Worm (Caenorhabditis elegans) whole organism, early embryonic: ENCODE data around the gene zig-11.
A peak's percentile ranks its signal among the peaks of the same experiment; 100 is the strongest.

ENCODE experiments used
- B0310.2 ChIP-seq: sonication (generic microtip); optimal IDR thresholded peaks from 2 replicates; lab custom pipeline; 2016; ENCODE audit warnings: mild to moderate bottlenecking, missing genetic modification characterization, missing compliant biosample characterization
- F13C5.2 ChIP-seq: sonication (generic microtip); optimal IDR thresholded peaks from 2 replicates; lab custom pipeline; 2017; ENCODE audit warnings: mild to moderate bottlenecking, missing genetic modification characterization, inconsistent platforms, missing compliant biosample characterization
- aly-1 ChIP-seq: sonication (generic microtip); optimal IDR thresholded peaks from 2 replicates; lab custom pipeline; 2016; ENCODE audit warnings: missing genetic modification characterization, missing compliant biosample characterization
- ama-1 ChIP-seq: fragments of 150-350 bp; optimal IDR thresholded peaks from 2 replicates; lab custom pipeline; 2014
- ceh-13 ChIP-seq: fragments of 200-800 bp; sonication (Bioruptor generic); optimal IDR thresholded peaks from 2 replicates; lab custom pipeline; 2018; ENCODE audit warnings: mild to moderate bottlenecking, missing genetic modification characterization, missing compliant biosample characterization
- ceh-36 ChIP-seq: sonication (generic microtip); optimal IDR thresholded peaks from 2 replicates; lab custom pipeline; 2016; ENCODE audit warnings: missing genetic modification characterization, inconsistent platforms, missing compliant biosample characterization
- ets-7 ChIP-seq: sonication (generic microtip); optimal IDR thresholded peaks from 2 replicates; lab custom pipeline; 2016; ENCODE audit warnings: missing genotype, missing genetic modification characterization, missing compliant biosample characterization
- flt-1 ChIP-seq: fragments of 200-800 bp; sonication (Bioruptor generic); IDR thresholded peaks from 2 replicates; pipeline ENCODE4 v1.3.6; 2022; ENCODE audit warnings: missing genetic modification characterization, missing compliant biosample characterization
- hmbx-1 ChIP-seq: sonication (generic microtip); optimal IDR thresholded peaks from 2 replicates; lab custom pipeline; 2016; ENCODE audit warnings: mild to moderate bottlenecking, missing genetic modification characterization, missing compliant biosample characterization
- hmg-4 ChIP-seq: fragments of 200-800 bp; sonication (Bioruptor generic); optimal IDR thresholded peaks from 2 replicates; lab custom pipeline; 2018; ENCODE audit warnings: mild to moderate bottlenecking, missing genetic modification characterization, missing compliant biosample characterization
- hnd-1 ChIP-seq: sonication (generic microtip); optimal IDR thresholded peaks from 2 replicates; lab custom pipeline; 2016; ENCODE audit warnings: missing genetic modification characterization, missing compliant biosample characterization
- pes-1 ChIP-seq: fragments of 200-800 bp; sonication (Bioruptor generic); IDR thresholded peaks from 2 replicates; pipeline ENCODE4 v1.3.6; 2022; ENCODE audit warnings: missing genetic modification reagents, missing genetic modification characterization, missing compliant biosample characterization
- scrt-1 ChIP-seq: fragments of 200-800 bp; sonication (Bioruptor generic); IDR thresholded peaks from 2 replicates; pipeline ENCODE4 v1.3.6; 2022; ENCODE audit warnings: missing genetic modification characterization, missing compliant biosample characterization
- sea-1 ChIP-seq: fragments of 200-800 bp; sonication (Bioruptor generic); conservative IDR thresholded peaks from 2 replicates; pipeline ENCODE4 v1.3.6; 2022; ENCODE audit warnings: missing genetic modification characterization, missing compliant biosample characterization
- tbx-11 ChIP-seq: fragments of 200-800 bp; sonication (Bioruptor generic); IDR thresholded peaks from 2 replicates; pipeline ENCODE4 v1.3.6; 2022; ENCODE audit warnings: missing genetic modification characterization, missing compliant biosample characterization
- tbx-37 ChIP-seq: fragments of 200-800 bp; sonication (Bioruptor generic); conservative IDR thresholded peaks from 2 replicates; pipeline ENCODE4 v1.3.6; 2022; ENCODE audit warnings: missing genetic modification reagents, missing genetic modification characterization, missing compliant biosample characterization
- tra-4 ChIP-seq: sonication (generic microtip); optimal IDR thresholded peaks from 2 replicates; lab custom pipeline; 2017; ENCODE audit warnings: missing genetic modification characterization, missing compliant biosample characterization

The zig-11 gene

DNA sequence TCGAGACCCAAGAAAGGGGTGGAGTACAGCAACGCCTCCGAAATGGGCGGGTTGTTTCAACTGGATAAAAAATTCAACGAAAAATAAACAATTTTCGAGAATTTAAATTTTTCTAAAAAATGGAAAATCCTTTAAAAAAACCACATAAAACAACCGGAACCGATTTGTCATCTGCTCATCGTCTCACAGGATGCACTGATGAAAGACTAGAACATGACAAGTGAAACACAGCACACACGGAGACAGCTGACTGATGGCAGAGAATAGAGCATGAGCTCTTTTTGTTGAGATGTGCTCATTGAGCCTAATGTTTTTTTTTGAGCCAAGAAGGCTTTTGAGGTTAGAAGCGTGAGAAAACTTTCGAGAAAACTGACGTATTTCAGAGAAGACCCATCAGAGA lies 2.7 kb downstream of the zig-11 start:
- no peak for TF ChIP-seq hmg-4 (GFP tag; lab: Kevin White, UChicago)
- no peak for TF ChIP-seq tra-4 (tag; lab: Kevin White, UChicago)
- TF ChIP-seq hmbx-1 (tag; lab: Kevin White, UChicago), result no peak
- TF ChIP-seq pes-1 (GFP tag; lab: Robert Waterston, UW), result no peak
- no peak for TF ChIP-seq sea-1
- TF ChIP-seq tbx-37 (GFP tag; lab: Robert Waterston, UW), result no peak
- no peak for TF ChIP-seq scrt-1 (GFP tag; lab: Robert Waterston, UW)
- TF ChIP-seq ceh-36 (tag; lab: Kevin White, UChicago), result no peak
- no peak for TF ChIP-seq hnd-1 (tag; lab: Kevin White, UChicago)
- TF ChIP-seq F13C5.2, result no peak
- TF ChIP-seq aly-1, result no peak
- TF ChIP-seq ets-7 (tag; lab: Kevin White, UChicago), result no peak
- TF ChIP-seq ama-1, result no peak
- no peak for TF ChIP-seq ceh-13 (GFP tag; lab: Kevin White, UChicago)
- no peak for TF ChIP-seq tbx-11
- TF ChIP-seq flt-1, result no peak
- TF ChIP-seq B0310.2 (tag; lab: Kevin White, UChicago), result no peak

DNA sequence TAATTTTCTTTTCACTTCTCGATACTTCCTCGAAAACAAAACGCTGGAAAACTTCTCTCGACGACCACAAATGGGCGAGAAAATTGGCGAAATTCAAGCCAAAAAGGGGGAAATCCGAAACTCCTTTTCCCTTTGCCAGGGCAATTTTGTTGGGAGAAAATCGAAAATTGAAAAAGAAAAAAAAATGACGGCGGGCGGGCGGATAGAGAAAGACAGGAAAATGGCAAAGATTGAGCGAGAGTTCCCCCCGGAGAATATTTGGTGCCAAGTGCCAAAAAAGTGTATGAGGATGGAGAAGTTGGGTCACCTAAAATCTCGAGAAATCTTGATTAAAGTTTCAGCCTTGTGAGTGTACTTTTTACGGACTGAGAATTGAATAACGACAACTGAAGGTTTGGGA lies 4.4 kb downstream of the zig-11 start:
- TF ChIP-seq scrt-1 (GFP tag; lab: Robert Waterston, UW), result no peak
- TF ChIP-seq tra-4 (tag; lab: Kevin White, UChicago), result no peak
- no peak for TF ChIP-seq ceh-13 (GFP tag; lab: Kevin White, UChicago)
- TF ChIP-seq F13C5.2, result no peak
- TF ChIP-seq B0310.2 (tag; lab: Kevin White, UChicago), result no peak
- no peak for TF ChIP-seq hmg-4 (GFP tag; lab: Kevin White, UChicago)
- TF ChIP-seq sea-1, result no peak
- no peak for TF ChIP-seq pes-1 (GFP tag; lab: Robert Waterston, UW)
- no peak for TF ChIP-seq hmbx-1 (tag; lab: Kevin White, UChicago)
- no peak for TF ChIP-seq ceh-36 (tag; lab: Kevin White, UChicago)
- no peak for TF ChIP-seq flt-1
- TF ChIP-seq tbx-11, result no peak
- no peak for TF ChIP-seq aly-1
- no peak for TF ChIP-seq ets-7 (tag; lab: Kevin White, UChicago)
- TF ChIP-seq ama-1, result no peak
- no peak for TF ChIP-seq hnd-1 (tag; lab: Kevin White, UChicago)
- TF ChIP-seq tbx-37 (GFP tag; lab: Robert Waterston, UW), result no peak

ce11 chrV:1886997-1887396 lies 5.7 kb downstream of the zig-11 start:
- TF ChIP-seq tbx-11, result no peak
- no peak for TF ChIP-seq ceh-13 (GFP tag; lab: Kevin White, UChicago)
- no peak for TF ChIP-seq F13C5.2

- TF ChIP-seq ets-7 (tag; lab: Kevin White, UChicago) (no peak), sea-1 (no peak), hnd-1 (tag; lab: Kevin White, UChicago) (no peak), aly-1 (no peak), tbx-11 (no peak), B0310.2 (tag; lab: Kevin White, UChicago) (no peak), tbx-37 (GFP tag; lab: Robert Waterston, UW) (no peak), hmg-4 (GFP tag; lab: Kevin White, UChicago) (no peak), ceh-13 (GFP tag; lab: Kevin White, UChicago) (no peak), flt-1 (no peak), pes-1 (GFP tag; lab: Robert Waterston, UW) (no peak), ama-1 (no peak), scrt-1 (GFP tag; lab: Robert Waterston, UW) (no peak), tra-4 (tag; lab: Kevin White, UChicago) (no peak), F13C5.2 (no peak), hmbx-1 (tag; lab: Kevin White, UChicago) (no peak), ceh-36 (tag; lab: Kevin White, UChicago) (no peak)
Observed at ce11 chrV:1883131-1883530, 9.6 kb downstream of the zig-11 start.

- TF ChIP-seq ets-7 (tag; lab: Kevin White, UChicago) (no peak), ceh-13 (GFP tag; lab: Kevin White, UChicago) (no peak), tbx-11 (no peak), tbx-37 (GFP tag; lab: Robert Waterston, UW) (no peak)
Observed at ce11 chrV:1878030-1878429, 14.7 kb downstream of the zig-11 start.

ce11 chrV:1875497-1875988 lies 17.2 kb downstream of the zig-11 start:
- TF ChIP-seq flt-1 (no peak), pes-1 (GFP tag; lab: Robert Waterston, UW) (peak; percentile 58; the same call in 1 of the 2 replicates), sea-1 (peak; percentile 25; the same call in 1 of the 2 replicates), ama-1 (peak; percentile 61), ceh-36 (tag; lab: Kevin White, UChicago) (peak; percentile 34), aly-1 (no peak), tbx-11 (no peak), ets-7 (tag; lab: Kevin White, UChicago) (no peak), hnd-1 (tag; lab: Kevin White, UChicago) (no peak), scrt-1 (GFP tag; lab: Robert Waterston, UW) (no peak), hmg-4 (GFP tag; lab: Kevin White, UChicago) (no peak), hmbx-1 (tag; lab: Kevin White, UChicago) (peak; percentile 38), F13C5.2 (no peak), tbx-37 (GFP tag; lab: Robert Waterston, UW) (no peak), ceh-13 (GFP tag; lab: Kevin White, UChicago) (peak; percentile 17), tra-4 (tag; lab: Kevin White, UChicago) (peak; percentile 15), B0310.2 (tag; lab: Kevin White, UChicago) (peak; percentile 72)

DNA sequence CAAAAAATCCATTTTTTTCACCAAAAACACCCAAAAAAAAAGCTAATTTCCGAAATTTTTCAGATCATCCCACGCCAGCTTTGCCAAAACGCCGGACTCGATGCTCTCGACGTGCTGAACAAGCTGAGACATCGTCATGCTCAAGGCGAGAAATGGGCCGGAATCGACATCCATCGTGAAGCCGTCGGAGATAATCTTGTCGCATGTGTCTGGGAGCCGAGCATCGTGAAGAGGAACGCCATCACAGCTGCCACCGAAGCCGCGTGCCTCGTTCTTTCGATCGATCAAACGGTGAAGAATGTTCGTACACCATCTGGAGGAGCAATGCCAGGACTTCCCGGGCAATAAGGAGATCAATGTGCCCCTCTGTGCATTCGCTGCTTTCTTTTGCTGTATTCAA lies 17.9 kb downstream of the zig-11 start:
- no peak for TF ChIP-seq hmbx-1 (tag; lab: Kevin White, UChicago)
- no peak for TF ChIP-seq scrt-1 (GFP tag; lab: Robert Waterston, UW)
- no peak for TF ChIP-seq tbx-37 (GFP tag; lab: Robert Waterston, UW)
- TF ChIP-seq pes-1 (GFP tag; lab: Robert Waterston, UW), result no peak
- TF ChIP-seq tra-4 (tag; lab: Kevin White, UChicago), result no peak
- TF ChIP-seq hnd-1 (tag; lab: Kevin White, UChicago), result no peak
- TF ChIP-seq F13C5.2, result no peak
- TF ChIP-seq tbx-11, result no peak
- TF ChIP-seq B0310.2 (tag; lab: Kevin White, UChicago), result no peak
- TF ChIP-seq ama-1, result no peak
- no peak for TF ChIP-seq ets-7 (tag; lab: Kevin White, UChicago)
- TF ChIP-seq ceh-13 (GFP tag; lab: Kevin White, UChicago), result no peak
- no peak for TF ChIP-seq aly-1
- no peak for TF ChIP-seq hmg-4 (GFP tag; lab: Kevin White, UChicago)
- no peak for TF ChIP-seq sea-1
- TF ChIP-seq ceh-36 (tag; lab: Kevin White, UChicago), result no peak
- no peak for TF ChIP-seq flt-1
